Fruit fly (Drosophila melanogaster) S2 (cell line): ENCODE data around the gene Ca-alpha1T.

Experiments used
- CG8478 ChIP-seq: fragments of >200 bp; optimal IDR thresholded peaks from 2 replicates; lab custom pipeline; 2018
- CTCF ChIP-seq, 2 experiments: fragments of >200 bp; optimal IDR thresholded peaks; 2 replicates each; lab custom pipeline; 2018

- TF ChIP-seq CG8478 (lab: Kevin White, UChicago) (no peak), CTCF (optimal IDR thresholded peaks at IDR 0.05; lab: Kevin White, UChicago) (no peak)
Measured at dm6 chrX:6090809-6091667, 101.2 kb downstream of the Ca-alpha1T start, which contains the start of the genes Nep1 and Mipp2.
